Worm (Caenorhabditis elegans): ENCODE measurements around the gene R07A4.3.

DNA sequence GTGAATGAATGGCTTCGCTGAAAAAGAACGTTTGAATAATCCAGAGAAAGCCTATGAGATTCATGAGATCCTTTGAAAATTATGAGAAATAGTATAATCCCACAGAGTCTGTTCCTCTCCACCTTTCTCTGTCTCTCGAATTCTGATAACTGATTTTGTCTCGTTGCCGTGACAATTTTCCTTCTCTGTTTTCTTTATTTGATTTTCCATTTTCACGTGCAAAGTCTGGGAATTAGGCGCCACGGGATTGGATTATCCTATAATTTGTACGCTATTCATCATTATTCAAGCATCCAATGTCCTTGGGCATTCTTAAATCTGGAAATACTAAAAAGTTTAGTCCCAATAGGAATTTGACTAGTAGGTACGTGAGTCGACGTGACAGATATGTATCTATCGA, 5.0 kb downstream of the R07A4.3 start:
- TF ChIP-seq him-1 (tag; optimal IDR thresholded peaks at IDR 0.05) (no peak), W03F9.2 (tag; optimal IDR thresholded peaks at IDR 0.05) (no peak)

Data from whole organism, L4/young adult.